Worm (Caenorhabditis elegans) whole organism, midembryonic: ENCODE measurements around the gene srbc-55.

Source experiments
- cog-1 ChIP-seq: sonication (generic microtip); optimal IDR thresholded peaks from 2 replicates; lab custom pipeline; 2016; ENCODE audit warnings: missing genetic modification characterization, missing compliant biosample characterization
- flt-1 ChIP-seq: fragments of 200-800 bp; sonication (Bioruptor generic); IDR thresholded peaks from 2 replicates; pipeline ENCODE4 v1.3.6; 2022; ENCODE audit warnings: missing genetic modification characterization, missing compliant biosample characterization
- klf-2 ChIP-seq: fragments of 200-800 bp; sonication (Bioruptor generic); conservative IDR thresholded peaks from 2 replicates; pipeline ENCODE4 v1.3.6; 2022; ENCODE audit warnings: missing genetic modification reagents, missing genetic modification characterization, missing compliant biosample characterization
- med-1 ChIP-seq: sonication (generic microtip); optimal IDR thresholded peaks from 2 replicates; lab custom pipeline; 2017; ENCODE audit warnings: missing genetic modification characterization, mild to moderate bottlenecking, missing compliant biosample characterization, antibody characterized with exemption, missing genetic modification reagents; ENCODE audit not compliant: insufficient read depth
- ref-1 ChIP-seq: fragments of 200-800 bp; sonication (Bioruptor generic); conservative IDR thresholded peaks from 2 replicates; pipeline ENCODE4 v1.3.6; 2022; ENCODE audit warnings: missing genetic modification reagents, missing genetic modification characterization, missing compliant biosample characterization
- tab-1 ChIP-seq: fragments of 200-800 bp; sonication (Bioruptor generic); IDR thresholded peaks from 2 replicates; pipeline ENCODE4 v1.3.6; 2022; ENCODE audit warnings: missing genetic modification characterization, missing compliant biosample characterization
- ztf-29 ChIP-seq: fragments of 200-800 bp; sonication (Bioruptor generic); IDR thresholded peaks from 2 replicates; pipeline ENCODE4 v1.3.6; 2022; ENCODE audit warnings: missing genetic modification reagents, missing genetic modification characterization, missing compliant biosample characterization

DNA sequence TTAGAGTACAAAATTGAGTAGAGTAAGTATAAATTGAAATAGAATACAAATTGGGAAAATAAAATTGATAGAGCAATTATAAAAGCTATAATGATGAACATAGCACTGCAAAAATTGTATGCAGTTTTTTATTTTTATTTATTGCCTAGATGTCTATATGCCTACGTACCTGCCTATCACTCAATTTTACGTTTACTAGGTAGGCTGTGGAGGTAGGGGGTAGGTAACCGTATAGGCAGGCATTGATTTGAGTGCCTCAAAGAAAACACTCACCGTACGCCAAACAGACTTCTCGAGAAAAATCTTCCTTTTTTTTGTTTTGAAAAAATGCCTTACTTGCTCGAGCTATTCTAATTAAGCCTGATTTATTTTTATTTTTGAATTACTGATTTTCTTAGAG, 1.8 kb upstream of the srbc-55 start, which contains the start of gene srbc-56:
- TF ChIP-seq ztf-29 (GFP tag; lab: Robert Waterston, UW) (no peak), klf-2 (GFP tag; lab: Robert Waterston, UW) (no peak), ref-1 (GFP tag; lab: Robert Waterston, UW) (no peak), tab-1 (no peak), med-1 (GFP tag; lab: Kevin White, UChicago) (no peak), cog-1 (tag; lab: Kevin White, UChicago) (no peak), flt-1 (GFP tag; lab: Robert Waterston, UW) (no peak)
